Fruit fly (Drosophila melanogaster): ENCODE results near the gene Diap1.

The Diap1 gene

DNA sequence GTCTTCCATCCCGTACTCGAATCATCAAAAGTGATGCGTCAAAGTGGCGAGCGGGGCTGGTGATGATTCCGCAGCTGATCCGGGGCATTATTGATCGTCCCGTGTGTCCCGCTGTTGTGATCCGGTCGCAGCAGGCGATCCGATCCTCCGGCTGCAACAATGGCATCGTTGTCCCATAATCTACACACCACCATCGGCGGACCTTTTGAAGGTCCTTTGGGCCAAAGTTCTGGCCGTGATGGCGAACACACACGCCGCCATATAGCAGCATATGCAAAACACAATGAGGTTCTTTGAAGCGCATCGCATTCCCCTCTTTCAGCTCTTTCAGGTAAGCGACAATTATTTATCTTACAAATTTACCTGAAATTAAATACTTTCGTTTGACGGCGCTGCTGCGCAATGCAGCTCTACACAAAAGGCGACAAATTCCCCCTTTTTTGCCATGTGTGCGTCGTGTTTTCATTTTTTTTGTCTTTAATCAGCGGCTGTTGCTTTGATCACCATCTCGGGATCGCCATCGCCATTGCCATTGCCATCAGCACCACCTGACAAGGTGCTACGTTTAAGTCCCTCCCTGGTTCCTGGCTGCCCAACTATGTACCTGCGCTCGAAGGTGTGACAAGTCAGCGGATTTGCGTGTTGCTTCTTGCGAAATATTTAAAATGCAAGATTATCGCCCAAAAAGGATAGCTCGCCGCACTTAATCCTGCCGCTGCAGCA, 33.1 kb downstream of the Diap1 start:
- TF ChIP-seq vvl (GFP tag; IDR thresholded peaks at IDR 0.05) (no peak), CG32767 (GFP tag; IDR thresholded peaks at IDR 0.05) (no peak), NFAT (GFP tag; IDR thresholded peaks at IDR 0.05) (no peak), Bdp1 (GFP tag; optimal IDR thresholded peaks at IDR 0.05) (no peak), chn (GFP tag; optimal IDR thresholded peaks at IDR 0.05) (no peak), Atf-2 (GFP tag; optimal IDR thresholded peaks at IDR 0.05) (no peak), Poxn (GFP tag; IDR thresholded peaks at IDR 0.05) (no peak), odd (GFP tag; optimal IDR thresholded peaks at IDR 0.05) (no peak), nerfin-1 (tag; optimal IDR thresholded peaks at IDR 0.05) (no peak), fu2 (GFP tag; optimal IDR thresholded peaks at IDR 0.05) (no peak), CG12942 (GFP tag; optimal IDR thresholded peaks at IDR 0.05) (no peak), CG11696 (GFP tag; IDR thresholded peaks at IDR 0.05) (no peak), cas (GFP tag; IDR thresholded peaks at IDR 0.05) (no peak), CG17186 (GFP tag; optimal IDR thresholded peaks at IDR 0.05) (no peak), Pdp1 (GFP tag; optimal IDR thresholded peaks at IDR 0.05) (no peak), Xrp1 (GFP tag; IDR thresholded peaks at IDR 0.05) (no peak), aop (GFP tag; IDR thresholded peaks at IDR 0.05) (no peak), CG15479 (GFP tag; optimal IDR thresholded peaks at IDR 0.05) (peak; percentile 77), jigr1 (GFP tag; IDR thresholded peaks at IDR 0.05) (no peak), gem (tag; optimal IDR thresholded peaks at IDR 0.05) (no peak), CG4404 (GFP tag; IDR thresholded peaks at IDR 0.05) (no peak), al (GFP tag; IDR thresholded peaks at IDR 0.05) (no peak), Abd-B (GFP tag; optimal IDR thresholded peaks at IDR 0.05) (no peak), dysf (GFP tag; IDR thresholded peaks at IDR 0.05) (no peak), pnt (GFP tag; optimal IDR thresholded peaks at IDR 0.05) (no peak), D (optimal IDR thresholded peaks at IDR 0.05) (peak; percentile 94), D (GFP tag; optimal IDR thresholded peaks at IDR 0.05) (no peak), CkIIα-i1 (GFP tag; IDR thresholded peaks at IDR 0.05) (no peak), Ravus (GFP tag; IDR thresholded peaks at IDR 0.05) (no peak), tll (GFP tag; optimal IDR thresholded peaks at IDR 0.05) (peak in 1 of 2 experiments; percentile 85), onecut (GFP tag; IDR thresholded peaks at IDR 0.05) (no peak), HmgZ (tag; optimal IDR thresholded peaks at IDR 0.05) (no peak), tup (GFP tag; optimal IDR thresholded peaks at IDR 0.05) (no peak), chm (GFP tag; IDR thresholded peaks at IDR 0.05) (no peak), stc (GFP tag; IDR thresholded peaks at IDR 0.05) (no peak), CG12299 (tag; optimal IDR thresholded peaks at IDR 0.05) (no peak), Doc3 (GFP tag; IDR thresholded peaks at IDR 0.05; ENCODE audit: partially characterized antibody) (0 out of 3 replicates have a peak, but pooled peaks have one; percentile 29), Hr78 (GFP tag; optimal IDR thresholded peaks at IDR 0.05) (no peak), Elba2 (GFP tag; optimal IDR thresholded peaks at IDR 0.05) (no peak), CG4820 (GFP tag; optimal IDR thresholded peaks at IDR 0.05) (no peak), Ets65A (GFP tag) (peak; percentile 3), zen2 (GFP tag; IDR thresholded peaks at IDR 0.05; ENCODE audit: partially characterized antibody) (no peak)

DNA sequence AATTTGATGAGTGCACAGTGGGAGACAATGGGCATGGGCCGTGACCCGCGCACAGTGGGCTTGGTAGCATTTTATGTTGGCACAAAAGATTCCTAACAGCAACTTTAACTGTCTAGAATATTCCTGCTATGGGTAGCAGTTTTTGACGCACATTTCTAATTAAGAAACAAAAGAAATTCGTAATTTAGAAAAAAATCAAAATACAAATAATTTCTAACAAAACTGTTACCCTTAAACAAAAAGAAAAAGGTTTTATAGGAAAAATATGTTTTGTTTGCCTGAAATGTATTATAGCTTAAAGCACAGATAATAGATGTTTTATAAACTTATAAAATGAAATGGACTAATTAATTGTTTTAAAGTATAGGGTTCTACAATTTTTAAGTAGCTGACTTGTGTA, 33.9 kb downstream of the Diap1 start:
- TF ChIP-seq H2.0 (GFP tag; IDR thresholded peaks at IDR 0.05), result no peak
- TF ChIP-seq fd102C (GFP tag; optimal IDR thresholded peaks at IDR 0.05), result no peak
- TF ChIP-seq chn (GFP tag; optimal IDR thresholded peaks at IDR 0.05), result no peak
- peak; percentile 36 for TF ChIP-seq fd96Cb (tag; optimal IDR thresholded peaks at IDR 0.05)
- TF ChIP-seq CG18764 (GFP tag; optimal IDR thresholded peaks at IDR 0.05), result no peak
- no peak for TF ChIP-seq Lim3 (GFP tag; IDR thresholded peaks at IDR 0.05)
- no peak for TF ChIP-seq dan (GFP tag; IDR thresholded peaks at IDR 0.05)
- TF ChIP-seq pb (GFP tag; optimal IDR thresholded peaks at IDR 0.05), result no peak
- TF ChIP-seq gem (tag; optimal IDR thresholded peaks at IDR 0.05), result peak; percentile 16
- peak; percentile 1 for TF ChIP-seq CG8388 (GFP tag; optimal IDR thresholded peaks at IDR 0.05)
- no peak for TF ChIP-seq CG12155 (GFP tag; optimal IDR thresholded peaks at IDR 0.05)
- no peak for TF ChIP-seq CG1024 (GFP tag; IDR thresholded peaks at IDR 0.05)
- TF ChIP-seq Bdp1 (GFP tag; optimal IDR thresholded peaks at IDR 0.05), result no peak
- no peak for TF ChIP-seq mld (GFP tag; IDR thresholded peaks at IDR 0.05; ENCODE audit: partially characterized antibody)
- TF ChIP-seq Hr78 (GFP tag; optimal IDR thresholded peaks at IDR 0.05), result no peak
- no peak for TF ChIP-seq Pdp1 (GFP tag; optimal IDR thresholded peaks at IDR 0.05)
